Fruit fly (Drosophila melanogaster): ENCODE measurements around the gene Lectin-galC1.

The Lectin-galC1 gene

dm6 chr2L:19439598-19440230 is 22.5 kb downstream of the Lectin-galC1 start (continued):
- TF ChIP-seq CG16815 (GFP tag; optimal IDR thresholded peaks at IDR 0.05): peak; percentile 46
- TF ChIP-seq CG4617 (GFP tag; optimal IDR thresholded peaks at IDR 0.05; ENCODE audit: borderline replicate concordance): no peak
- peak; percentile 37 for TF ChIP-seq CG5180 (GFP tag; optimal IDR thresholded peaks at IDR 0.05)
- TF ChIP-seq emc (GFP tag; optimal IDR thresholded peaks at IDR 0.05): no peak
- peak; percentile 77 for TF ChIP-seq ttk (GFP tag; IDR thresholded peaks at IDR 0.05)
- TF ChIP-seq Oli (tag; optimal IDR thresholded peaks at IDR 0.05): peak; percentile 86
- peak; percentile 45; the same call in 2 of the 3 replicates for TF ChIP-seq croc (GFP tag; conservative IDR thresholded peaks at IDR 0.05)
- peak; percentile 83 for TF ChIP-seq Rfx (GFP tag; IDR thresholded peaks at IDR 0.05)
- TF ChIP-seq Ptx1 (GFP tag; IDR thresholded peaks at IDR 0.05): peak; percentile 79
- TF ChIP-seq Drgx (GFP tag; IDR thresholded peaks at IDR 0.05): peak; percentile 21; the same call in 1 of the 2 replicates
- peak; percentile 9 for TF ChIP-seq CG15696 (tag; optimal IDR thresholded peaks at IDR 0.05)
- TF ChIP-seq ranshi (GFP tag; IDR thresholded peaks at IDR 0.05): peak; percentile 93
- peak; percentile 85 for TF ChIP-seq odd (GFP tag; optimal IDR thresholded peaks at IDR 0.05)
- TF ChIP-seq CG12744 (GFP tag; optimal IDR thresholded peaks at IDR 0.05): peak; percentile 76
- peak; percentile 90 for TF ChIP-seq run (tag; optimal IDR thresholded peaks at IDR 0.05)
- TF ChIP-seq Dek (tag; optimal IDR thresholded peaks at IDR 0.05): peak; percentile 55
- TF ChIP-seq trh (GFP tag; optimal IDR thresholded peaks at IDR 0.05): peak; percentile 25
- 0 out of 3 replicates have a peak, but pooled peaks have one; percentile 60 for TF ChIP-seq CG3726 (GFP tag; IDR thresholded peaks at IDR 0.05)
- peak; percentile 88 for TF ChIP-seq Ssrp (tag; optimal IDR thresholded peaks at IDR 0.05)
- no peak for TF ChIP-seq unc-4 (GFP tag; IDR thresholded peaks at IDR 0.05; ENCODE audit: partially characterized antibody)
- peak; percentile 44 for TF ChIP-seq Atf-2 (GFP tag; optimal IDR thresholded peaks at IDR 0.05)
- TF ChIP-seq zfh1 (GFP tag; IDR thresholded peaks at IDR 0.05): peak; percentile 41; the same call in 2 of the 3 replicates
- no peak for TF ChIP-seq Hr39 (optimal IDR thresholded peaks at IDR 0.05)
- peak; percentile 85 for TF ChIP-seq unpg (GFP tag; optimal IDR thresholded peaks at IDR 0.05)
- TF ChIP-seq Ets65A (GFP tag): peak; percentile 97
- TF ChIP-seq bigmax (GFP tag; optimal IDR thresholded peaks at IDR 0.05): no peak
- TF ChIP-seq twi (tag; optimal IDR thresholded peaks at IDR 0.05): peak; percentile 76
- TF ChIP-seq Dp (GFP tag; optimal IDR thresholded peaks at IDR 0.05): no peak
- peak; percentile 35 for TF ChIP-seq sug (tag; optimal IDR thresholded peaks at IDR 0.05)
- no peak for TF ChIP-seq CG34376 (GFP tag; optimal IDR thresholded peaks at IDR 0.05)
- no peak for TF ChIP-seq Elba2 (GFP tag; optimal IDR thresholded peaks at IDR 0.05)
- peak; percentile 45 for TF ChIP-seq NC2β (GFP tag; optimal IDR thresholded peaks at IDR 0.05)
- TF ChIP-seq lov (optimal IDR thresholded peaks at IDR 0.05): no peak
- peak; percentile 33; the same call in 1 of the 3 replicates for TF ChIP-seq lov (GFP tag; IDR thresholded peaks at IDR 0.05)
- peak; percentile 84 for TF ChIP-seq dysf (GFP tag; IDR thresholded peaks at IDR 0.05)
- TF ChIP-seq Atf3 (GFP tag; optimal IDR thresholded peaks at IDR 0.05): peak; percentile 58
- peak; percentile 59 for TF ChIP-seq CG2116 (GFP tag; optimal IDR thresholded peaks at IDR 0.05)
- peak; percentile 62 for TF ChIP-seq dimm (GFP tag; IDR thresholded peaks at IDR 0.05)
- TF ChIP-seq Antp (GFP tag; optimal IDR thresholded peaks at IDR 0.05): peak; percentile 77
- peak; percentile 86 for TF ChIP-seq Camta (GFP tag; optimal IDR thresholded peaks at IDR 0.05)
- TF ChIP-seq CG9932 (GFP tag; IDR thresholded peaks at IDR 0.05): peak; percentile 63
- peak; percentile 22 for TF ChIP-seq CG18764 (GFP tag; optimal IDR thresholded peaks at IDR 0.05)
- peak; percentile 96 for TF ChIP-seq CG10366 (GFP tag; IDR thresholded peaks at IDR 0.05)
- TF ChIP-seq ken (GFP tag; IDR thresholded peaks at IDR 0.05): peak; percentile 92
- TF ChIP-seq grau (tag; optimal IDR thresholded peaks at IDR 0.05): peak; percentile 83
- no peak for TF ChIP-seq CG6765 (GFP tag; optimal IDR thresholded peaks at IDR 0.05)
- peak; percentile 89 for TF ChIP-seq sd (tag; optimal IDR thresholded peaks at IDR 0.05)
- TF ChIP-seq gcm2 (GFP tag; optimal IDR thresholded peaks at IDR 0.05): peak; percentile 57
- TF ChIP-seq CG16863 (GFP tag; optimal IDR thresholded peaks at IDR 0.05): peak; percentile 89
- peak; percentile 47 for TF ChIP-seq CG1529 (GFP tag; optimal IDR thresholded peaks at IDR 0.05)
- TF ChIP-seq CG30403 (GFP tag; optimal IDR thresholded peaks at IDR 0.05): peak; percentile 91

Data from whole organism, embryonic.